Worm (Caenorhabditis elegans) whole organism, L3 larva: ENCODE measurements around the gene T19C4.1.

Source experiments
- ceh-9 ChIP-seq: sonication (generic microtip); optimal IDR thresholded peaks from 2 replicates; lab custom pipeline; 2018; ENCODE audit warnings: missing biosample characterization, missing genetic modification characterization
- sea-2 ChIP-seq: fragments of 150-350 bp; sonication (generic microtip); optimal IDR thresholded peaks from 4 replicates; lab custom pipeline; 2014; ENCODE audit warnings: missing biosample characterization, missing genetic modification reagents, missing genetic modification characterization
- unc-39 ChIP-seq: sonication (generic microtip); optimal IDR thresholded peaks from 4 replicates; lab custom pipeline; 2017; ENCODE audit warnings: missing biosample characterization, missing genetic modification characterization

ce11 chrV:11156589-11156988, 7.1 kb downstream of the T19C4.1 start:
- TF ChIP-seq unc-39 (no peak), ceh-9 (tag; lab: Kevin White, UChicago) (no peak), sea-2 (GFP tag; lab: Kevin White, UChicago) (no peak)
